Fruit fly (Drosophila melanogaster) whole organism, adult: ENCODE results near the gene CG9541.

ENCODE experiments used
- CG12768 ChIP-seq: fragments of 200-800 bp; sonication (Bioruptor generic); optimal IDR thresholded peaks from 2 replicates; lab custom pipeline; 2017; ENCODE audit warnings: missing biosample characterization, missing genetic modification characterization, mild to moderate bottlenecking, moderate library complexity, missing genetic modification reagents
- CG5204 ChIP-seq: fragments of 200-800 bp; sonication (Bioruptor generic); optimal IDR thresholded peaks from 2 replicates; lab custom pipeline; 2016; ENCODE audit warnings: missing biosample characterization, missing genetic modification characterization
- bab1 ChIP-seq: fragments of 200-800 bp; sonication (Bioruptor generic); optimal IDR thresholded peaks from 3 replicates; lab custom pipeline; 2019; ENCODE audit warnings: missing biosample characterization, mild to moderate bottlenecking, missing genetic modification characterization, moderate library complexity
- ovo ChIP-seq: fragments of 200-800 bp; sonication (Bioruptor generic); optimal IDR thresholded peaks from 2 replicates; lab custom pipeline; 2016; ENCODE audit warnings: missing biosample characterization, missing genetic modification characterization

DNA sequence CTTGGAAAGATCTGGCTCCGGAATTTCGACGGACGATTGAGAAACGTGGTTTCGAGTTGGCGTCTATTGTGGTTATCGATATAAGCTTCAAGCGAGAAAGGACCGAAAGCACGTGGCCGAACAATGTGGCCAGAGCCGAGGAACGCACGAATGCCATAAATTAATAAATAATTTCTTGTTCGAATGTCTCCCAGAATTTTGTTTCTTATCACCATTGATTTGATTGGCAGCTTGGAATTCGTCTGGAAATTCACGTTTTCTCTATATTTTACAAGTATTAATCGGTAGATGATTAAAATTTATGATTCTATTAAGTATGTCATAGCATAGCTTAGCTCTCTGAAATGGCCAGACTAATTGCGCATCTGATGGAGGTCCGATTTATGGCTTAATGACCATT lies 38.7 kb upstream of the CG9541 start, which contains the start of gene Rcd-1r:
- TF ChIP-seq CG12768 (GFP tag; lab: Kevin White, UChicago) (no peak), ovo (GFP tag; lab: Kevin White, UChicago) (no peak), CG5204 (GFP tag; lab: Kevin White, UChicago) (no peak), bab1 (GFP tag; lab: Kevin White, UChicago) (no peak)
